Worm (Caenorhabditis elegans): ENCODE measurements around the gene C07H6.9.

Gene C07H6.9

ce11 chrIII:7498346-7498745, 925 bp downstream of the C07H6.9 start (continued):
- TF ChIP-seq nhr-48 (tag; optimal IDR thresholded peaks at IDR 0.05) = peak; percentile 62
- no peak for TF ChIP-seq D1046.2 (GFP tag; IDR thresholded peaks at IDR 0.05)
- no peak for TF ChIP-seq unc-39 (tag; optimal IDR thresholded peaks at IDR 0.05)
- peak; percentile 70 for TF ChIP-seq T26A8.4 (GFP tag; IDR thresholded peaks at IDR 0.05)
- no peak for TF ChIP-seq zip-11 (GFP tag; IDR thresholded peaks at IDR 0.05)

- TF ChIP-seq nhr-41 (GFP tag; IDR thresholded peaks at IDR 0.05) (0 out of 2 replicates have a peak, but pooled peaks have one; percentile 4), vab-7 (GFP tag; IDR thresholded peaks at IDR 0.05) (0 out of 2 replicates have a peak, but pooled peaks have one; percentile 14), F37D6.2 (tag; optimal IDR thresholded peaks at IDR 0.05) (no peak), unc-39 (tag; optimal IDR thresholded peaks at IDR 0.05) (no peak), unc-62 (GFP tag; optimal IDR thresholded peaks at IDR 0.05 in 1 of 2) (peak in 1 of 2 experiments; percentile 69), unc-62 (tag; optimal IDR thresholded peaks at IDR 0.05) (no peak), snpc-1.2 (GFP tag; IDR thresholded peaks at IDR 0.05) (peak; percentile 58; the same call in 1 of the 2 replicates), ctbp-1 (GFP tag; IDR thresholded peaks at IDR 0.05) (peak; percentile 30; the same call in 1 of the 2 replicates), mes-2 (tag; optimal IDR thresholded peaks at IDR 0.05; ENCODE audit: poor library complexity, severe bottlenecking) (peak; percentile 28), daf-19 (GFP tag; conservative IDR thresholded peaks at IDR 0.05) (no peak), daf-16 (GFP tag; optimal IDR thresholded peaks at IDR 0.05) (no peak), daf-16 (tag; optimal IDR thresholded peaks at IDR 0.05) (no peak), ama-1 (optimal IDR thresholded peaks at IDR 0.05) (no peak)
Measured at ce11 chrIII:7497782-7498266, 1.4 kb downstream of the C07H6.9 start, which contains the start of gene cgh-1. Gene cgh-1, minus strand, starts transcription at chrIII:7497832.

DNA sequence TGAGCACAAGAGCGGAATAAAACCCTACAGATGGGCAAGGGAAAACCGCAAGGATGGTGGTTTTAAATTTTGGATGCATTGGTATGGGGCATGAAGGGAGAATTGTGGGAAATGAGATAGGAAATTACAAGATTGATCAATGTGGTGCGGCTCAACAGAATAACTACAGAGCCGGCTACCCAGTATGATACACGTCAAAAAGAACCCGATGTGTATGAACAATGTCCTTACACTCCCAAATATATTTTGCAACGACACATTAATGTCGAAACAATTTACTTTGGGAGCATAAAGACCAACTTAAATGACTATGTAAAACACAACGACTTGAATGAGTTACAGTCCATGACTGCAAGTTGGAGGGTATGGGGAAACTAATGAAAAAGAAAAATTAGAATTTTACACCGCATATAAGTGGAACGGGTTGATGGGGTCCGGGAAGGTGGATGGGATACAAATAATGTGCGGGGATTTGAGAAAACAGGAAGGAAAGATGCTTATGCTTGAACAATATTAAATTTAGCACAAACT, 3.6 kb downstream of the C07H6.9 start:
- peak; percentile 27; the same call in 1 of the 2 replicates for TF ChIP-seq pha-4 (GFP tag; IDR thresholded peaks at IDR 0.05)
- no peak for TF ChIP-seq pha-4 (tag; optimal IDR thresholded peaks at IDR 0.05)
- no peak for TF ChIP-seq F37D6.2 (tag; optimal IDR thresholded peaks at IDR 0.05)
- 0 out of 2 replicates have a peak, but pooled peaks have one; percentile 5 for TF ChIP-seq php-3 (GFP tag; IDR thresholded peaks at IDR 0.05)
- no peak for TF ChIP-seq zip-2 (tag; optimal IDR thresholded peaks at IDR 0.05)
- 0 out of 2 replicates have a peak, but pooled peaks have one; percentile 16 for TF ChIP-seq ctbp-1 (GFP tag; IDR thresholded peaks at IDR 0.05)
- TF ChIP-seq nhr-41 (GFP tag; IDR thresholded peaks at IDR 0.05) = 0 out of 2 replicates have a peak, but pooled peaks have one; percentile 5
- TF ChIP-seq arid-1 (GFP tag; conservative IDR thresholded peaks at IDR 0.05) = peak; percentile 38; the same call in 1 of the 2 replicates
- TF ChIP-seq ces-1 (GFP tag; optimal IDR thresholded peaks at IDR 0.05) = no peak
- no peak for TF ChIP-seq tra-1 (GFP tag; IDR thresholded peaks at IDR 0.05)
- peak; percentile 64; the same call in 1 of the 2 replicates for TF ChIP-seq daf-19 (GFP tag; conservative IDR thresholded peaks at IDR 0.05)
- peak; percentile 35; the same call in 1 of the 2 replicates for TF ChIP-seq lin-38 (GFP tag; IDR thresholded peaks at IDR 0.05)
- TF ChIP-seq madf-5 (GFP tag; IDR thresholded peaks at IDR 0.05) = peak in 1 of 2 experiments; percentile 4; a peak in 2 of 4 replicates
- TF ChIP-seq snpc-1.2 (GFP tag; IDR thresholded peaks at IDR 0.05) = 0 out of 2 replicates have a peak, but pooled peaks have one; percentile 38

DNA sequence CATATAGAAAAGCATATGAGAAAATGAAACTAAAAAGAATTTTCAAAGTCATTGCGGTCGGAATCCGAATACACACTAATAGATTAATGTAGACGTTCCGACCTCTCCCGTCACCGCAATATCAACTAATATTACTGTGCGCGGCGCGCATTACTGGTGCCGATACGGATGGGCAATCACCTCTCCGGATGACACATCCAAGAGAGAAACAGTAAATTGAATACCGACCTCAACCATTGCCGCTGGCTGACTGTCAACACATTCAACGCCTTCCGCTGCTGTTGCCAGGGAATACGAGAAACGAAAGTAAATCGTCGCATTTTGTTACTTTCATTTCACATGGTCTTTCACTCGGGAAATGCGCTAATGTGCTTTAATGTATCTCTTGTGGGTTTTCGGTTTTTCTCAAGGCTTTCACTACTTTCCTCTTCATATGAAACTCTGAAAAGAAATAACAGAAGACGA, 4.4 kb downstream of the C07H6.9 start:
- TF ChIP-seq nhr-102 (tag; optimal IDR thresholded peaks at IDR 0.05) (peak; percentile 62), nhr-28 (tag; optimal IDR thresholded peaks at IDR 0.05) (no peak), lin-38 (GFP tag; IDR thresholded peaks at IDR 0.05) (peak; percentile 70), dmd-8 (GFP tag; IDR thresholded peaks at IDR 0.05) (0 out of 2 replicates have a peak, but pooled peaks have one; percentile 46), ztf-7 (tag; optimal IDR thresholded peaks at IDR 0.05) (no peak), Y75B8A.6 (GFP tag; IDR thresholded peaks at IDR 0.05) (0 out of 2 replicates have a peak, but pooled peaks have one; percentile 9), ama-1 (optimal IDR thresholded peaks at IDR 0.05) (peak; percentile 93), madf-5 (GFP tag; IDR thresholded peaks at IDR 0.05) (0 out of 4 replicates have a peak, but pooled peaks of 1 of the 2 experiments have one; percentile 2), aha-1 (tag) (peak; percentile 43), Y105C5A.15 (GFP tag; IDR thresholded peaks at IDR 0.05) (peak; percentile 91), php-3 (GFP tag; IDR thresholded peaks at IDR 0.05) (0 out of 2 replicates have a peak, but pooled peaks have one; percentile 5), cey-2 (tag; optimal IDR thresholded peaks at IDR 0.05; ENCODE audit: borderline replicate concordance, insufficient read depth) (no peak), ceh-20 (GFP tag; IDR thresholded peaks at IDR 0.05) (no peak), arid-1 (GFP tag; conservative IDR thresholded peaks at IDR 0.05) (0 out of 2 replicates have a peak, but pooled peaks have one; percentile 21), ceh-28 (tag; optimal IDR thresholded peaks at IDR 0.05) (no peak), nhr-42 (GFP tag; IDR thresholded peaks at IDR 0.05) (0 out of 2 replicates have a peak, but pooled peaks have one; percentile 37), zfp-2 (tag; optimal IDR thresholded peaks at IDR 0.05) (no peak), aly-2 (tag; optimal IDR thresholded peaks at IDR 0.05) (no peak), lin-13 (GFP tag; optimal IDR thresholded peaks at IDR 0.05) (no peak), ctbp-1 (GFP tag; IDR thresholded peaks at IDR 0.05) (peak; percentile 49; the same call in 1 of the 2 replicates), snpc-4 (tag; optimal IDR thresholded peaks at IDR 0.05) (no peak), sdz-12 (GFP tag; optimal IDR thresholded peaks at IDR 0.05) (no peak), madf-9 (GFP tag; conservative IDR thresholded peaks at IDR 0.05) (0 out of 2 replicates have a peak, but pooled peaks have one; percentile 22)

All from whole organism, L4 larva.